Worm (Caenorhabditis elegans) whole organism, L4/young adult: ENCODE data around the gene nrde-4.

Source experiments
- W03F9.2 ChIP-seq: fragments of 150-350 bp; optimal IDR thresholded peaks from 2 replicates; lab custom pipeline; 2014; ENCODE audit warnings: missing biosample characterization, missing genetic modification characterization
- dao-5 ChIP-seq: sonication (generic microtip); optimal IDR thresholded peaks from 2 replicates; lab custom pipeline; 2016; ENCODE audit warnings: missing genotype, missing genetic modification characterization, moderate library complexity, missing compliant biosample characterization
- him-1 ChIP-seq: sonication (generic microtip); optimal IDR thresholded peaks from 2 replicates; lab custom pipeline; 2016; ENCODE audit warnings: missing genotype, missing genetic modification reagents, missing genetic modification characterization, missing compliant biosample characterization

Gene nrde-4

ce11 chrIV:7605413-7605812, 48.6 kb downstream of the nrde-4 start:
- TF ChIP-seq him-1 (tag; lab: Kevin White, UChicago) (no peak), W03F9.2 (tag; lab: Kevin White, UChicago) (no peak), dao-5 (tag; lab: Kevin White, UChicago) (no peak)
